Fruit fly (Drosophila melanogaster): ENCODE results near the gene Efa6.
A peak's percentile ranks its signal among the peaks of the same experiment; 100 is the strongest.

Efa6 gene

dm6 chr3R:22635684-22636566 lies 48.4 kb downstream of the Efa6 start (continued):
- TF ChIP-seq CkIIα-i1 (GFP tag; IDR thresholded peaks at IDR 0.05) (no peak), CG11093 (GFP tag; IDR thresholded peaks at IDR 0.05) (no peak), Usf (GFP tag; optimal IDR thresholded peaks at IDR 0.05) (no peak), gce (GFP tag; IDR thresholded peaks at IDR 0.05) (no peak), unc-4 (GFP tag; IDR thresholded peaks at IDR 0.05; ENCODE audit: partially characterized antibody) (no peak), sd (tag; optimal IDR thresholded peaks at IDR 0.05) (peak; percentile 94), CG3163 (GFP tag; optimal IDR thresholded peaks at IDR 0.05) (no peak), CG5245 (GFP tag; optimal IDR thresholded peaks at IDR 0.05) (no peak), pan (optimal IDR thresholded peaks at IDR 0.05) (no peak), pan (GFP tag; optimal IDR thresholded peaks at IDR 0.05 in 1 of 2, IDR thresholded peaks at IDR 0.05 in 1 of 2) (no peak), H2.0 (GFP tag; IDR thresholded peaks at IDR 0.05) (no peak), gt (GFP tag; IDR thresholded peaks at IDR 0.05) (no peak), vvl (GFP tag; IDR thresholded peaks at IDR 0.05) (no peak), so (GFP tag; IDR thresholded peaks at IDR 0.05) (no peak), chn (GFP tag; optimal IDR thresholded peaks at IDR 0.05) (no peak), tio (GFP tag; optimal IDR thresholded peaks at IDR 0.05) (no peak), yki (optimal IDR thresholded peaks at IDR 0.05) (no peak), Spps (tag; optimal IDR thresholded peaks at IDR 0.05) (no peak), Xbp1 (GFP tag; optimal IDR thresholded peaks at IDR 0.05) (no peak), YL-1 (GFP tag; optimal IDR thresholded peaks at IDR 0.05) (no peak), CG10959 (GFP tag; IDR thresholded peaks at IDR 0.05) (no peak), Adf1 (GFP tag; IDR thresholded peaks at IDR 0.05) (peak; percentile 26; the same call in 1 of the 2 replicates), fd64A (GFP tag; optimal IDR thresholded peaks at IDR 0.05) (no peak), CG10267 (tag; optimal IDR thresholded peaks at IDR 0.05) (no peak), wdn (GFP tag; IDR thresholded peaks at IDR 0.05) (no peak), hb (GFP tag; IDR thresholded peaks at IDR 0.05; ENCODE audit: partially characterized antibody) (no peak), Dip2 (GFP tag; IDR thresholded peaks at IDR 0.05) (no peak), crol (GFP tag; IDR thresholded peaks at IDR 0.05) (no peak), CG17829 (tag; optimal IDR thresholded peaks at IDR 0.05) (no peak), HLH3B (GFP tag; IDR thresholded peaks at IDR 0.05) (no peak), fd3F (GFP tag; optimal IDR thresholded peaks at IDR 0.05) (no peak), kah (GFP tag; optimal IDR thresholded peaks at IDR 0.05) (no peak), Blimp-1 (GFP tag; optimal IDR thresholded peaks at IDR 0.05) (no peak), CG3995 (GFP tag; optimal IDR thresholded peaks at IDR 0.05) (peak; percentile 53), gfzf (GFP tag; optimal IDR thresholded peaks at IDR 0.05) (no peak), HLHmδ (GFP tag; optimal IDR thresholded peaks at IDR 0.05) (no peak), CG18619 (GFP tag; optimal IDR thresholded peaks at IDR 0.05) (no peak), CG7786 (GFP tag; optimal IDR thresholded peaks at IDR 0.05) (no peak), CG4730 (GFP tag; IDR thresholded peaks at IDR 0.05) (no peak), cwo (GFP tag; optimal IDR thresholded peaks at IDR 0.05) (peak; percentile 81), Hr78 (GFP tag; optimal IDR thresholded peaks at IDR 0.05) (peak in 1 of 2 experiments; percentile 48), chinmo (GFP tag; IDR thresholded peaks at IDR 0.05; ENCODE audit: partially characterized antibody) (peak; percentile 83; the same call in 2 of the 4 replicates), amos (GFP tag; IDR thresholded peaks at IDR 0.05; ENCODE audit: partially characterized antibody) (no peak), stwl (tag; optimal IDR thresholded peaks at IDR 0.05) (no peak), grn (GFP tag; optimal IDR thresholded peaks at IDR 0.05) (peak; percentile 0), CG11695 (GFP tag; IDR thresholded peaks at IDR 0.05) (no peak), CG2712 (tag; optimal IDR thresholded peaks at IDR 0.05) (no peak), NK7.1 (GFP tag; optimal IDR thresholded peaks at IDR 0.05) (no peak)
